Worm (Caenorhabditis elegans) whole organism, L1 larva: ENCODE measurements around the gene npr-21.

Experiments
- Y116A8C.19 ChIP-seq: sonication (generic microtip); optimal IDR thresholded peaks from 2 replicates; lab custom pipeline; 2016; ENCODE audit warnings: missing compliant biosample characterization, missing genetic modification characterization, borderline replicate concordance
- aha-1 ChIP-seq: fragments of 150-350 bp; optimal IDR thresholded peaks from 2 replicates; lab custom pipeline; 2014; ENCODE audit warnings: missing biosample characterization, missing genetic modification characterization
- ama-1 ChIP-seq: fragments of 150-350 bp; optimal IDR thresholded peaks from 2 replicates; lab custom pipeline; 2014
- ceh-8 ChIP-seq: fragments of 200-800 bp; sonication (Bioruptor generic); optimal IDR thresholded peaks from 2 replicates; lab custom pipeline; 2018; ENCODE audit warnings: mild to moderate bottlenecking, missing genetic modification characterization, moderate library complexity, missing compliant biosample characterization
- ceh-90 ChIP-seq: sonication (generic microtip); optimal IDR thresholded peaks from 2 replicates; lab custom pipeline; 2016; ENCODE audit warnings: missing genetic modification characterization, missing compliant biosample characterization
- ces-1 ChIP-seq: fragments of 150-350 bp; optimal IDR thresholded peaks from 2 replicates; lab custom pipeline; 2014; ENCODE audit warnings: missing biosample characterization, missing genetic modification reagents, missing genetic modification characterization
- efl-1 ChIP-seq, 4 experiments: fragments of 150-350 bp; optimal IDR thresholded peaks in 3 of 4; peaks in 1 of 4; 1 replicate in 1 of 4; 2 replicates in 3 of 4; lab custom pipeline; 2014; ENCODE audit warnings: missing biosample characterization in 2 of 4, missing genetic modification characterization in 2 of 4, missing genetic modification reagents in 2 of 4
- egl-27 ChIP-seq, 2 experiments: fragments of 150-350 bp in 1 of 2; sonication (generic microtip); optimal IDR thresholded peaks; 3 replicates each; lab custom pipeline; 2017 to 2018; ENCODE audit warnings: missing biosample characterization in 2 of 2, missing genetic modification characterization in 2 of 2, missing genetic modification reagents in 2 of 2
- elt-2 ChIP-seq: sonication (generic microtip); optimal IDR thresholded peaks from 2 replicates; lab custom pipeline; 2016; ENCODE audit warnings: missing genetic modification characterization, mild to moderate bottlenecking, inconsistent platforms, missing compliant biosample characterization, missing genetic modification reagents
- elt-3 ChIP-seq, 6 experiments: fragments of 150-350 bp in 1 of 6; sonication (generic microtip); optimal IDR thresholded peaks; 2 replicates each; lab custom pipeline; 2017 to 2018; ENCODE audit warnings: missing biosample characterization in 6 of 6, missing genetic modification characterization in 6 of 6, inconsistent platforms in 1 of 6
- ets-5 ChIP-seq: fragments of 200-800 bp; sonication (Bioruptor generic); IDR thresholded peaks from 2 replicates; pipeline ENCODE4 v1.3.6; 2022; ENCODE audit warnings: missing genetic modification characterization, missing compliant biosample characterization
- fkh-10 ChIP-seq: sonication (generic microtip); optimal IDR thresholded peaks from 2 replicates; lab custom pipeline; 2017; ENCODE audit warnings: missing biosample characterization, missing genetic modification reagents, missing genetic modification characterization
- fos-1 ChIP-seq: fragments of 150-350 bp; optimal IDR thresholded peaks from 2 replicates; lab custom pipeline; 2014; ENCODE audit warnings: missing biosample characterization, missing genetic modification characterization
- hpl-2 ChIP-seq: fragments of 150-350 bp; optimal IDR thresholded peaks from 2 replicates; lab custom pipeline; 2014; ENCODE audit warnings: missing biosample characterization, missing genetic modification reagents, missing genetic modification characterization
- isw-1 ChIP-seq: fragments of 200-800 bp; sonication (Bioruptor generic); IDR thresholded peaks from 2 replicates; pipeline ENCODE4 v1.3.6; 2022; ENCODE audit warnings: missing genetic modification characterization, missing compliant biosample characterization
- lin-13 ChIP-seq: fragments of 150-350 bp; optimal IDR thresholded peaks from 2 replicates; lab custom pipeline; 2014; ENCODE audit warnings: missing biosample characterization, missing genetic modification reagents, missing genetic modification characterization
- lin-35 ChIP-seq, 2 experiments: fragments of 150-350 bp; optimal IDR thresholded peaks; 2 replicates each; lab custom pipeline; 2014; ENCODE audit warnings: missing biosample characterization in 2 of 2, missing genetic modification characterization in 2 of 2, missing genetic modification reagents in 2 of 2
- lin-39 ChIP-seq: fragments of 150-350 bp; optimal IDR thresholded peaks from 2 replicates; lab custom pipeline; 2014; ENCODE audit warnings: missing biosample characterization, missing genetic modification reagents, missing genetic modification characterization
- mef-2 ChIP-seq: fragments of 150-350 bp; optimal IDR thresholded peaks from 2 replicates; lab custom pipeline; 2014; ENCODE audit warnings: missing biosample characterization, missing genetic modification characterization
- nhr-11 ChIP-seq: fragments of 150-350 bp; optimal IDR thresholded peaks from 2 replicates; lab custom pipeline; 2014; ENCODE audit warnings: missing biosample characterization, missing genetic modification characterization
- nhr-20 ChIP-seq: sonication (generic microtip); optimal IDR thresholded peaks from 2 replicates; lab custom pipeline; 2016; ENCODE audit warnings: mild to moderate bottlenecking, missing genetic modification characterization, missing compliant biosample characterization
- nhr-237 ChIP-seq: fragments of 150-350 bp; optimal IDR thresholded peaks from 2 replicates; lab custom pipeline; 2014; ENCODE audit warnings: missing biosample characterization, missing genetic modification characterization
- nhr-28 ChIP-seq: fragments of 150-350 bp; optimal IDR thresholded peaks from 2 replicates; lab custom pipeline; 2014; ENCODE audit warnings: missing biosample characterization, missing genetic modification characterization
- nhr-47 ChIP-seq: sonication (generic microtip); optimal IDR thresholded peaks from 2 replicates; lab custom pipeline; 2016; ENCODE audit warnings: mild to moderate bottlenecking, missing genetic modification characterization, moderate library complexity, missing compliant biosample characterization
- nhr-71 ChIP-seq: sonication (generic microtip); optimal IDR thresholded peaks from 2 replicates; lab custom pipeline; 2016; ENCODE audit warnings: mild to moderate bottlenecking, missing genetic modification characterization, moderate library complexity, missing compliant biosample characterization
- nhr-77 ChIP-seq: fragments of 150-350 bp; optimal IDR thresholded peaks from 2 replicates; lab custom pipeline; 2014; ENCODE audit warnings: missing biosample characterization, missing genetic modification characterization
- nhr-84 ChIP-seq: sonication (generic microtip); optimal IDR thresholded peaks from 2 replicates; lab custom pipeline; 2017; ENCODE audit warnings: missing biosample characterization, missing genetic modification characterization
- nhr-90 ChIP-seq: sonication (generic microtip); optimal IDR thresholded peaks from 2 replicates; lab custom pipeline; 2016; ENCODE audit warnings: mild to moderate bottlenecking, missing genetic modification characterization, missing compliant biosample characterization; ENCODE audit not compliant: poor library complexity
- pax-3 ChIP-seq: fragments of 200-800 bp; sonication (Bioruptor generic); optimal IDR thresholded peaks from 2 replicates; lab custom pipeline; 2018; ENCODE audit warnings: mild to moderate bottlenecking, missing genetic modification characterization, moderate library complexity, missing compliant biosample characterization
- rnt-1 ChIP-seq: sonication (generic microtip); optimal IDR thresholded peaks from 2 replicates; lab custom pipeline; 2016; ENCODE audit warnings: mild to moderate bottlenecking, missing genetic modification characterization, moderate library complexity, missing compliant biosample characterization
- skn-1 ChIP-seq: fragments of 150-350 bp; optimal IDR thresholded peaks from 2 replicates; lab custom pipeline; 2014; ENCODE audit warnings: missing biosample characterization, missing genetic modification characterization
- swsn-7 ChIP-seq: sonication (generic microtip); optimal IDR thresholded peaks from 2 replicates; lab custom pipeline; 2016; ENCODE audit warnings: missing genetic modification characterization, missing compliant biosample characterization
- unc-62 ChIP-seq: fragments of 150-350 bp; optimal IDR thresholded peaks from 2 replicates; lab custom pipeline; 2014; ENCODE audit warnings: missing biosample characterization, missing genetic modification reagents, missing genetic modification characterization
- unc-98 ChIP-seq: fragments of 200-800 bp; sonication (Bioruptor generic); IDR thresholded peaks from 2 replicates; pipeline ENCODE4 v1.3.6; 2022; ENCODE audit warnings: missing genetic modification characterization, missing compliant biosample characterization
- xbp-1 ChIP-seq: sonication (generic microtip); optimal IDR thresholded peaks from 2 replicates; lab custom pipeline; 2016; ENCODE audit warnings: missing genetic modification characterization, missing compliant biosample characterization
- zip-4 ChIP-seq: fragments of 200-800 bp; sonication (Bioruptor generic); optimal IDR thresholded peaks from 2 replicates; lab custom pipeline; 2018; ENCODE audit warnings: mild to moderate bottlenecking, missing genetic modification characterization, moderate library complexity, missing compliant biosample characterization
- ztf-4 ChIP-seq: fragments of 150-350 bp; optimal IDR thresholded peaks from 2 replicates; lab custom pipeline; 2014; ENCODE audit warnings: missing biosample characterization, missing genetic modification characterization

npr-21 gene

DNA sequence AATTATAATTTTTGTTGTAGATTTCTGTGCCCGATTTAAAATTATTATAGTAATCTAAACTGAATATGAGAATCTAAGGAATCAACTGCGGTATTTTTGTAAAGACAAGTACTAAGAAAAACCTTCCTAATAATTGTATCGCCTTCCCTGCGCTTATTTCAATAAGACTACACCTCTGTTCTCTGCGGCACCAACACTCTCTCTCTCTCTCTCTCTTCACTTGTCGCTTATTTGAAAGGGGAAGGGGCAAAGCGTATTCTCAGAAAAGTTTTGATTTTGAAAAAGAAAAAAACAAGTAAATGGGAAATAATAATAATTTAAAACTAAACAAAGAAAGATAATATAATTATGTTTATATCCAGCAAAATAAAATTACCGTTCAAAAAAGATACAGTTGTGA is 23.5 kb upstream of the npr-21 start (continued):
- no peak for TF ChIP-seq ceh-90
- no peak for TF ChIP-seq pax-3 (tag; lab: Kevin White, UChicago)
- peak; percentile 35 for TF ChIP-seq fkh-10 (GFP tag; lab: Kevin White, UChicago)
- no peak for TF ChIP-seq mef-2
- TF ChIP-seq elt-3 (tag; optimal IDR thresholded peaks at IDR 0.05; lab: Kevin White, UChicago), result peak in 2 of 6 experiments; percentile 37 to 49
- TF ChIP-seq lin-39, result peak; percentile 67
- TF ChIP-seq isw-1 (GFP tag; lab: Robert Waterston, UW), result peak; percentile 4; the same call in 1 of the 2 replicates
- peak; percentile 40 for TF ChIP-seq zip-4 (GFP tag; lab: Kevin White, UChicago)
- TF ChIP-seq hpl-2 (GFP tag; lab: Kevin White, UChicago), result peak; percentile 15
- no peak for TF ChIP-seq unc-62 (GFP tag; lab: Kevin White, UChicago)

DNA sequence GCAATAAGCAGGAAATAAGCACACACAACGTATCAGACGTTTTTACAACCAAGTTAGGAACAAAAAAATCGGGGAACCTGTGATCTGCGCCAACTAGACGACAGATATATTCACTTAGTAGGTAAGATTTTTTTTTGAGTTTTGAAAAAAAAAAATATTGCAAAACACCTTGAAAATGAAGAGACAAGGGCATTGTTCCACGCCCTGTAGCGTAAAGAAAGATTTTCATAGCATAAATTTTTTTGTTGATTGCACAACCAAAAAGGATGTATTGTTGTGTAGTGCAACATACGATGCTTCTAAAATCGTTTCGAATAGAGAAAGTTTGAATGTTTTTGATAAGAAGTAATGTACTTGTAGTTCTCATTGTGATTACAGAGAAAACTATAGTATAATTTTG is 22.4 kb upstream of the npr-21 start:
- TF ChIP-seq skn-1 (tag; lab: Kevin White, UChicago) (no peak), nhr-77 (no peak), efl-1 (optimal IDR thresholded peaks at IDR 0.05; lab: Kevin White, UChicago) (no peak), efl-1 (GFP tag; optimal IDR thresholded peaks at IDR 0.05 in 1 of 2; lab: Kevin White, UChicago) (peak in 1 of 2 experiments; percentile 54), swsn-7 (no peak)

DNA sequence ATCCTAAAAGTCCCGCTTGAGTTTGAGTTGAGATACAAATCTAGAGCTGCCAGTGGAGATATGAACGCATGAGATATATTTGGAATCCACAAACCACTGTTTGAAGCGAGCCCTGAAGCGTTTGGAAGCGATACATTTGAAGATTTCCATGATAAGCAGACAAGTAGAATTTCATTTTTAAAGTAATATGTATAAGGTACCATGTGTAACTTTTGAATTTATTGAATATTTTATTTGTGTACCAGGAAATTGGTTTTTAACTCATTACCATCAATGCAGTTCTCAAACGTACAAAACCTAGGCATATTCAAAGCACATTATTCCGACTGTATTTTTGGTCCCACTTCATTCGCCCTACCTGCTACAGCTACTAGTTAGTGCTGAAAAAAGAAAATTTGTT is 20.5 kb upstream of the npr-21 start, which contains the start of gene B0302.2:
Gene B0302.2 (plus strand): TSS at position 301 of the 400 bp plus-strand sequence.
- no peak for TF ChIP-seq fos-1 (tag; lab: Kevin White, UChicago)
- TF ChIP-seq efl-1 (optimal IDR thresholded peaks at IDR 0.05; lab: Kevin White, UChicago), result no peak
- no peak for TF ChIP-seq efl-1 (GFP tag; optimal IDR thresholded peaks at IDR 0.05 in 1 of 2; lab: Kevin White, UChicago)
- TF ChIP-seq nhr-20 (tag; lab: Kevin White, UChicago), result no peak
- TF ChIP-seq nhr-71 (tag; lab: Kevin White, UChicago), result no peak
- no peak for TF ChIP-seq nhr-84
- TF ChIP-seq nhr-237 (tag; lab: Kevin White, UChicago), result no peak
- no peak for TF ChIP-seq egl-27 (tag; optimal IDR thresholded peaks at IDR 0.05; lab: Kevin White, UChicago)
- TF ChIP-seq hpl-2 (GFP tag; lab: Kevin White, UChicago), result no peak
- no peak for TF ChIP-seq nhr-11
- TF ChIP-seq rnt-1 (tag; lab: Kevin White, UChicago), result no peak
- TF ChIP-seq nhr-28 (tag; lab: Kevin White, UChicago), result no peak
- no peak for TF ChIP-seq nhr-47 (tag; lab: Kevin White, UChicago)
- TF ChIP-seq lin-35 (GFP tag; optimal IDR thresholded peaks at IDR 0.05; lab: Kevin White, UChicago), result no peak
- TF ChIP-seq ztf-4 (tag; lab: Kevin White, UChicago), result no peak
- no peak for TF ChIP-seq mef-2
- no peak for TF ChIP-seq aha-1
- no peak for TF ChIP-seq ces-1 (GFP tag; lab: Kevin White, UChicago)
- TF ChIP-seq ama-1 (lab: Kevin White, UChicago), result no peak

DNA sequence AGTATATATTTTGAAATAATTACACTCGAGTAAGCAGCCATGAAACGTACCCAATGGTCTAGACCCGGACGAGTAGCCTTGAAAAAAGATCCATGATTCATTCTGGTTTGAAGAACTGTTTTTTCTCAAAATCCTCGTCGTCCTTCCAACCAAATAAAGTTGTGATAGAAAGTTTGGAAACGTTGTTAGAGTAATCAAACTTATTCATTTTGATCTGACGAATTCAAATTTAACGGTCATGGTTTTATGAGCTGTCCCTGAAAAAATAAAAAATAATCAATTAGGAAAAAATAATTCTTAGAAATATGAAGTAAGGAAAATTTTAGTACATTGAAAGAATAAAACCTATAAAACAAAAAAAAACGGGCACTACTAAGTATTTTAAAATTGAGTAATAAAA is 18.9 kb upstream of the npr-21 start, which contains the start of gene B0302.4:
Gene B0302.4 (minus strand): TSS at position 101 of the 400 bp plus-strand sequence.
- TF ChIP-seq nhr-28 (tag; lab: Kevin White, UChicago) (no peak), ceh-8 (no peak), nhr-90 (tag; lab: Kevin White, UChicago) (no peak), unc-98 (GFP tag; lab: Robert Waterston, UW) (no peak), ets-5 (no peak), unc-62 (GFP tag; lab: Kevin White, UChicago) (no peak), lin-13 (GFP tag; lab: Kevin White, UChicago) (no peak), elt-2 (tag; lab: Kevin White, UChicago) (no peak), ztf-4 (tag; lab: Kevin White, UChicago) (no peak), xbp-1 (tag; lab: Kevin White, UChicago) (no peak), Y116A8C.19 (tag; lab: Kevin White, UChicago) (no peak)
